Fruit fly (Drosophila melanogaster) whole organism, embryonic: ENCODE measurements around the gene CG17300.

Source experiments
- Asciz ChIP-seq: fragments of 200-800 bp; sonication (Bioruptor generic); optimal IDR thresholded peaks from 2 replicates; lab custom pipeline; 2017; ENCODE audit warnings: missing biosample characterization, mild to moderate bottlenecking, missing genetic modification characterization, missing genetic modification reagents
- Bgb ChIP-seq: fragments of 200-800 bp; sonication (Bioruptor generic); IDR thresholded peaks from 2 replicates; pipeline ENCODE4 v1.3.6; 2022; ENCODE audit warnings: missing biosample characterization, missing genetic modification characterization; ENCODE audit not compliant: partially characterized antibody
- C15 ChIP-seq: fragments of 200-800 bp; sonication (Bioruptor generic); IDR thresholded peaks from 3 replicates; pipeline ENCODE4 v1.3.6; 2022; ENCODE audit warnings: missing biosample characterization, missing genetic modification characterization
- CG10274 ChIP-seq: fragments of 200-800 bp; sonication (Bioruptor generic); optimal IDR thresholded peaks from 3 replicates; lab custom pipeline; 2017; ENCODE audit warnings: missing biosample characterization, mild to moderate bottlenecking, missing genetic modification characterization
- CG10654 ChIP-seq: fragments of 200-800 bp; sonication (Bioruptor generic); optimal IDR thresholded peaks from 2 replicates; lab custom pipeline; 2016; ENCODE audit warnings: missing biosample characterization, missing genetic modification characterization
- CG11696 ChIP-seq: fragments of 200-800 bp; sonication (Bioruptor generic); IDR thresholded peaks from 2 replicates; pipeline ENCODE4 v1.3.6; 2022; ENCODE audit warnings: missing biosample characterization, missing genetic modification characterization
- CG1233 ChIP-seq: fragments of 200-800 bp; sonication (Bioruptor generic); optimal IDR thresholded peaks from 4 replicates; lab custom pipeline; 2018; ENCODE audit warnings: missing biosample characterization, mild to moderate bottlenecking, missing genetic modification characterization
- CG13123 ChIP-seq: fragments of 200-800 bp; sonication (Bioruptor generic); optimal IDR thresholded peaks from 2 replicates; lab custom pipeline; 2016; ENCODE audit warnings: missing biosample characterization, missing genetic modification characterization
- CG14710 ChIP-seq: fragments of 200-800 bp; sonication (Bioruptor generic); optimal IDR thresholded peaks from 3 replicates; lab custom pipeline; 2019; ENCODE audit warnings: missing biosample characterization, mild to moderate bottlenecking, missing genetic modification characterization, moderate library complexity
- CG15696 ChIP-seq: fragments of 200-800 bp; sonication (Bioruptor generic); optimal IDR thresholded peaks from 2 replicates; lab custom pipeline; 2019; ENCODE audit warnings: missing biosample characterization, mild to moderate bottlenecking, missing genetic modification characterization, moderate library complexity
- CG17186 ChIP-seq: fragments of 200-800 bp; sonication (Bioruptor generic); optimal IDR thresholded peaks from 3 replicates; lab custom pipeline; 2017; ENCODE audit warnings: missing biosample characterization, missing genetic modification reagents, missing genetic modification characterization
- CG17912 ChIP-seq: fragments of 200-800 bp; sonication (Bioruptor generic); optimal IDR thresholded peaks from 2 replicates; lab custom pipeline; 2018; ENCODE audit warnings: missing biosample characterization, mild to moderate bottlenecking, missing genetic modification characterization
- CG1792 ChIP-seq: fragments of 200-800 bp; sonication (Bioruptor generic); optimal IDR thresholded peaks from 2 replicates; lab custom pipeline; 2016; ENCODE audit warnings: missing biosample characterization, missing genetic modification characterization
- CG1832 ChIP-seq: fragments of 200-800 bp; sonication (Bioruptor generic); optimal IDR thresholded peaks from 2 replicates; lab custom pipeline; 2017; ENCODE audit warnings: missing biosample characterization, mild to moderate bottlenecking, missing genetic modification characterization, inconsistent platforms
- CG2202 ChIP-seq: fragments of 200-800 bp; sonication (Bioruptor generic); optimal IDR thresholded peaks from 2 replicates; lab custom pipeline; 2018; ENCODE audit warnings: missing biosample characterization, mild to moderate bottlenecking, missing genetic modification characterization
- CG2712 ChIP-seq: fragments of 200-800 bp; optimal IDR thresholded peaks from 3 replicates; lab custom pipeline; 2019; ENCODE audit warnings: missing biosample characterization, mild to moderate bottlenecking, missing genetic modification characterization, moderate library complexity
- CG32532 ChIP-seq: fragments of 200-800 bp; sonication (Bioruptor generic); IDR thresholded peaks from 2 replicates; pipeline ENCODE4 v1.3.6; 2022; ENCODE audit warnings: missing biosample characterization, missing genetic modification characterization
- CG32772 ChIP-seq: fragments of 200-800 bp; sonication (Bioruptor generic); IDR thresholded peaks from 2 replicates; pipeline ENCODE4 v1.3.6; 2022; ENCODE audit warnings: missing biosample characterization, missing genetic modification characterization
- CG34224 ChIP-seq: fragments of 200-800 bp; sonication (Bioruptor generic); IDR thresholded peaks from 3 replicates; pipeline ENCODE4 v1.3.6; 2022; ENCODE audit warnings: missing biosample characterization, missing genetic modification characterization; ENCODE audit not compliant: partially characterized antibody
- CG4424 ChIP-seq: fragments of 200-800 bp; sonication (Bioruptor generic); optimal IDR thresholded peaks from 3 replicates; lab custom pipeline; 2016; ENCODE audit warnings: missing biosample characterization, missing genetic modification characterization
- CG4617 ChIP-seq: fragments of 200-800 bp; sonication (Bioruptor generic); optimal IDR thresholded peaks from 3 replicates; lab custom pipeline; 2016; ENCODE audit warnings: missing biosample characterization, missing genetic modification characterization, borderline replicate concordance
- CG4707 ChIP-seq: fragments of 200-800 bp; sonication (Bioruptor generic); optimal IDR thresholded peaks from 2 replicates; lab custom pipeline; 2018; ENCODE audit warnings: missing biosample characterization, mild to moderate bottlenecking, missing genetic modification characterization, moderate library complexity
- CG6654 ChIP-seq: fragments of 200-800 bp; sonication (Bioruptor generic); optimal IDR thresholded peaks from 2 replicates; lab custom pipeline; 2017; ENCODE audit warnings: missing biosample characterization, mild to moderate bottlenecking, missing genetic modification characterization
- CG7271 ChIP-seq: fragments of 200-800 bp; sonication (Bioruptor generic); optimal IDR thresholded peaks from 2 replicates; lab custom pipeline; 2018; ENCODE audit warnings: missing biosample characterization, mild to moderate bottlenecking, missing genetic modification characterization, moderate library complexity
- CG9876 ChIP-seq: fragments of 200-800 bp; sonication (Bioruptor generic); optimal IDR thresholded peaks from 2 replicates; lab custom pipeline; 2016; ENCODE audit warnings: missing biosample characterization, missing genetic modification characterization
- Dp ChIP-seq: fragments of 200-800 bp; sonication (Bioruptor generic); optimal IDR thresholded peaks from 2 replicates; lab custom pipeline; 2018; ENCODE audit warnings: missing biosample characterization, mild to moderate bottlenecking, missing genetic modification characterization, moderate library complexity
- Drgx ChIP-seq: fragments of 200-800 bp; sonication (Bioruptor generic); IDR thresholded peaks from 2 replicates; pipeline ENCODE4 v1.3.6; 2022; ENCODE audit warnings: missing biosample characterization, missing genetic modification characterization
- E2f2 ChIP-seq: fragments of 200-800 bp; sonication (Bioruptor generic); IDR thresholded peaks from 2 replicates; pipeline ENCODE4 v1.3.6; 2022; ENCODE audit warnings: missing biosample characterization, missing genetic modification characterization
- MESR4 ChIP-seq: fragments of 200-800 bp; sonication (Bioruptor generic); optimal IDR thresholded peaks from 2 replicates; lab custom pipeline; 2018; ENCODE audit warnings: missing biosample characterization, mild to moderate bottlenecking, missing genetic modification characterization, moderate library complexity
- Mes4 ChIP-seq: fragments of 200-800 bp; sonication (Bioruptor generic); optimal IDR thresholded peaks from 2 replicates; lab custom pipeline; 2016; ENCODE audit warnings: missing biosample characterization, missing genetic modification characterization
- Six4 ChIP-seq: fragments of 200-800 bp; sonication (Bioruptor generic); optimal IDR thresholded peaks from 2 replicates; lab custom pipeline; 2016; ENCODE audit warnings: missing biosample characterization, missing genetic modification characterization
- Ssrp ChIP-seq: fragments of 200-800 bp; sonication (Bioruptor generic); optimal IDR thresholded peaks from 2 replicates; lab custom pipeline; 2018; ENCODE audit warnings: missing biosample characterization, mild to moderate bottlenecking, missing genetic modification characterization, moderate library complexity
- Trl ChIP-seq, 3 experiments: fragments of >200 bp in 2 of 3; fragments of 200-800 bp in 1 of 3; sonication (Bioruptor generic) in 1 of 3; optimal IDR thresholded peaks; 2 replicates in 1 of 3; 3 replicates in 2 of 3; lab custom pipeline; 2016 to 2017; ENCODE audit warnings: missing biosample characterization in 1 of 3, missing genetic modification characterization in 1 of 3
- emc ChIP-seq: fragments of 200-800 bp; sonication (Bioruptor generic); optimal IDR thresholded peaks from 2 replicates; lab custom pipeline; 2016; ENCODE audit warnings: missing biosample characterization, missing genetic modification characterization
- en ChIP-seq: fragments of 200-800 bp; sonication (Bioruptor generic); optimal IDR thresholded peaks from 2 replicates; lab custom pipeline; 2016; ENCODE audit warnings: missing biosample characterization, missing genetic modification characterization
- ftz-f1 ChIP-seq: fragments of 200-800 bp; sonication (Bioruptor generic); optimal IDR thresholded peaks from 2 replicates; lab custom pipeline; 2016; ENCODE audit warnings: missing biosample characterization, missing genetic modification characterization
- grau ChIP-seq: fragments of 200-800 bp; optimal IDR thresholded peaks from 3 replicates; lab custom pipeline; 2019; ENCODE audit warnings: missing biosample characterization, mild to moderate bottlenecking, missing genetic modification characterization, moderate library complexity
- gro ChIP-seq: fragments of 200-800 bp; sonication (Bioruptor generic); optimal IDR thresholded peaks from 2 replicates; lab custom pipeline; 2016; ENCODE audit warnings: missing biosample characterization, missing genetic modification characterization
- hbn ChIP-seq: fragments of 200-800 bp; sonication (Bioruptor generic); IDR thresholded peaks from 2 replicates; pipeline ENCODE4 v1.3.6; 2022; ENCODE audit warnings: missing biosample characterization, missing genetic modification characterization; ENCODE audit not compliant: partially characterized antibody
- her ChIP-seq: fragments of 200-800 bp; sonication (Bioruptor generic); optimal IDR thresholded peaks from 2 replicates; lab custom pipeline; 2016; ENCODE audit warnings: missing biosample characterization, missing genetic modification characterization
- maf-S ChIP-seq: fragments of 200-800 bp; sonication (Bioruptor generic); optimal IDR thresholded peaks from 2 replicates; lab custom pipeline; 2016; ENCODE audit warnings: missing biosample characterization, missing genetic modification characterization
- nerfin-1 ChIP-seq: fragments of 200-800 bp; sonication (Bioruptor generic); optimal IDR thresholded peaks from 3 replicates; lab custom pipeline; 2019; ENCODE audit warnings: missing biosample characterization, mild to moderate bottlenecking, missing genetic modification characterization, moderate library complexity
- prd ChIP-seq, 3 experiments: fragments of >200 bp in 2 of 3; fragments of 200-800 bp in 1 of 3; sonication (Bioruptor generic) in 1 of 3; optimal IDR thresholded peaks in 2 of 3; IDR thresholded peaks in 1 of 3; 2 replicates in 2 of 3; 3 replicates in 1 of 3; pipeline versions ENCODE4 v1.3.6 to Lab custom; 2017 to 2022; ENCODE audit warnings: missing biosample characterization in 1 of 3, missing genetic modification characterization in 1 of 3
- pum ChIP-seq: fragments of 200-800 bp; sonication (Bioruptor generic); optimal IDR thresholded peaks from 2 replicates; lab custom pipeline; 2016; ENCODE audit warnings: missing biosample characterization, missing genetic modification characterization
- salm ChIP-seq: fragments of 200-800 bp; sonication (Bioruptor generic); optimal IDR thresholded peaks from 2 replicates; lab custom pipeline; 2018; ENCODE audit warnings: missing biosample characterization, mild to moderate bottlenecking, missing genetic modification characterization
- sd ChIP-seq: fragments of 200-800 bp; sonication (Bioruptor generic); optimal IDR thresholded peaks from 3 replicates; lab custom pipeline; 2018; ENCODE audit warnings: missing biosample characterization, mild to moderate bottlenecking, missing genetic modification characterization, moderate library complexity
- sisA ChIP-seq: fragments of 200-800 bp; sonication (Bioruptor generic); IDR thresholded peaks from 2 replicates; pipeline ENCODE4 v1.3.6; 2022; ENCODE audit warnings: missing biosample characterization, missing genetic modification characterization

Gene CG17300

dm6 chr3L:13041292-13042067 is 45.6 kb downstream of the CG17300 start, which contains the start of gene RpS4 (continued):
- peak; percentile 80 for TF ChIP-seq CG4424 (GFP tag; lab: Kevin White, UChicago)
- TF ChIP-seq CG15696 (tag; lab: Kevin White, UChicago), result peak; percentile 54
- peak; percentile 100 for TF ChIP-seq MESR4 (GFP tag; lab: Kevin White, UChicago)
- TF ChIP-seq hbn (GFP tag; lab: Robert Waterston, UW), result 0 out of 2 replicates have a peak, but pooled peaks have one; percentile 14
- peak; percentile 70 for TF ChIP-seq CG32772 (GFP tag; lab: Robert Waterston, UW)
- TF ChIP-seq her (GFP tag; lab: Kevin White, UChicago), result peak; percentile 93
- peak; percentile 88 for TF ChIP-seq CG9876 (GFP tag; lab: Kevin White, UChicago)
- TF ChIP-seq Six4 (GFP tag; lab: Kevin White, UChicago), result peak; percentile 66
- TF ChIP-seq CG10274 (GFP tag; lab: Kevin White, UChicago), result peak; percentile 85
- peak; percentile 95 for TF ChIP-seq Mes4
- TF ChIP-seq nerfin-1 (tag; lab: Kevin White, UChicago), result peak; percentile 80
- TF ChIP-seq prd (optimal IDR thresholded peaks at IDR 0.05; lab: Kevin White, UChicago), result no peak
- peak; percentile 73 for TF ChIP-seq prd (GFP tag; IDR thresholded peaks at IDR 0.05; lab: Robert Waterston, UW)
- TF ChIP-seq maf-S (GFP tag; lab: Kevin White, UChicago), result peak; percentile 64
- TF ChIP-seq gro (GFP tag; lab: Kevin White, UChicago), result peak; percentile 93
- TF ChIP-seq CG2712, result peak; percentile 78
- peak; percentile 49 for TF ChIP-seq Drgx
- TF ChIP-seq salm (tag; lab: Kevin White, UChicago), result peak; percentile 88
- TF ChIP-seq CG34224, result no peak
- peak; percentile 65 for TF ChIP-seq ftz-f1
- peak; percentile 94 for TF ChIP-seq CG17186
- peak; percentile 96 for TF ChIP-seq CG4707 (GFP tag; lab: Kevin White, UChicago)
- peak; percentile 27 for TF ChIP-seq Dp (GFP tag; lab: Kevin White, UChicago)
- peak; percentile 95 for TF ChIP-seq CG1233 (GFP tag; lab: Kevin White, UChicago)
- TF ChIP-seq Trl (optimal IDR thresholded peaks at IDR 0.05; lab: Kevin White, UChicago), result no peak
- TF ChIP-seq Trl (GFP tag; optimal IDR thresholded peaks at IDR 0.05; lab: Kevin White, UChicago), result peak; percentile 89
- peak; percentile 75 for TF ChIP-seq CG1792 (GFP tag; lab: Kevin White, UChicago)
- peak; percentile 74 for TF ChIP-seq CG10654 (GFP tag; lab: Kevin White, UChicago)
- peak; percentile 76 for TF ChIP-seq grau (tag; lab: Kevin White, UChicago)
- peak; percentile 59 for TF ChIP-seq CG13123 (GFP tag; lab: Kevin White, UChicago)
- TF ChIP-seq en, result peak; percentile 82
- TF ChIP-seq CG14710 (tag; lab: Kevin White, UChicago), result peak; percentile 72
- TF ChIP-seq CG2202, result peak; percentile 91
- TF ChIP-seq emc, result peak; percentile 68
- peak; percentile 37 for TF ChIP-seq E2f2 (GFP tag; lab: Robert Waterston, UW)
- TF ChIP-seq CG11696 (GFP tag; lab: Robert Waterston, UW), result peak; percentile 65
- TF ChIP-seq Bgb (GFP tag; lab: Robert Waterston, UW), result peak; percentile 57; the same call in 1 of the 2 replicates
- peak; percentile 68 for TF ChIP-seq CG4617
- TF ChIP-seq CG7271 (tag; lab: Kevin White, UChicago), result peak; percentile 97
- TF ChIP-seq sisA, result peak; percentile 84
- peak; percentile 31 for TF ChIP-seq sd (tag; lab: Kevin White, UChicago)
- TF ChIP-seq C15 (GFP tag; lab: Robert Waterston, UW), result peak; percentile 84
- peak; percentile 68 for TF ChIP-seq pum (GFP tag; lab: Kevin White, UChicago)
- peak; percentile 61 for TF ChIP-seq CG6654
- peak; percentile 93 for TF ChIP-seq Asciz
- TF ChIP-seq Ssrp, result peak; percentile 42
- TF ChIP-seq CG17912 (GFP tag; lab: Kevin White, UChicago), result peak; percentile 98
- TF ChIP-seq CG32532, result peak; percentile 92
- no peak for TF ChIP-seq CG1832 (GFP tag; lab: Kevin White, UChicago)
